Fruit fly (Drosophila melanogaster) whole organism, embryonic: ENCODE measurements around the gene Lcp65Ab1.

Experiments
- Awh ChIP-seq: fragments of 200-800 bp; sonication (Bioruptor generic); IDR thresholded peaks from 2 replicates; pipeline ENCODE4, ENCODE4 v1.3.6; 2022; ENCODE audit warnings: missing biosample characterization, missing genetic modification characterization
- CG10979 ChIP-seq: fragments of 200-800 bp; sonication (Bioruptor generic); optimal IDR thresholded peaks from 2 replicates; lab custom pipeline; 2018; ENCODE audit warnings: missing biosample characterization, mild to moderate bottlenecking, missing genetic modification characterization, moderate library complexity
- CG11085 ChIP-seq: fragments of 200-800 bp; sonication (Bioruptor generic); IDR thresholded peaks from 2 replicates; pipeline ENCODE4 v1.3.6; 2022; ENCODE audit warnings: missing biosample characterization, missing genetic modification characterization
- CG12236 ChIP-seq: fragments of 200-800 bp; sonication (Bioruptor generic); optimal IDR thresholded peaks from 2 replicates; lab custom pipeline; 2016; ENCODE audit warnings: missing biosample characterization, missing genetic modification characterization
- CG13123 ChIP-seq: fragments of 200-800 bp; sonication (Bioruptor generic); optimal IDR thresholded peaks from 2 replicates; lab custom pipeline; 2016; ENCODE audit warnings: missing biosample characterization, missing genetic modification characterization
- CG13424 ChIP-seq: fragments of 200-800 bp; sonication (Bioruptor generic); optimal IDR thresholded peaks from 2 replicates; lab custom pipeline; 2019; ENCODE audit warnings: missing biosample characterization, mild to moderate bottlenecking, missing genetic modification characterization, moderate library complexity
- CG14050 ChIP-seq: fragments of 200-800 bp; sonication (Bioruptor generic); IDR thresholded peaks from 3 replicates; pipeline ENCODE4 v1.3.6; 2022; ENCODE audit warnings: missing biosample characterization, missing genetic modification characterization
- CG1529 ChIP-seq: fragments of 200-800 bp; sonication (Bioruptor generic); optimal IDR thresholded peaks from 3 replicates; lab custom pipeline; 2018; ENCODE audit warnings: missing biosample characterization, missing genetic modification characterization
- CG18262 ChIP-seq: fragments of 200-800 bp; optimal IDR thresholded peaks from 3 replicates; lab custom pipeline; 2019; ENCODE audit warnings: missing biosample characterization, mild to moderate bottlenecking, missing genetic modification characterization, moderate library complexity
- CG34422 ChIP-seq: fragments of 200-800 bp; sonication (Bioruptor generic); IDR thresholded peaks from 3 replicates; pipeline ENCODE4 v1.3.6; 2022; ENCODE audit warnings: missing biosample characterization, missing genetic modification characterization
- CG42726 ChIP-seq: fragments of 200-800 bp; sonication (Bioruptor generic); IDR thresholded peaks from 2 replicates; pipeline ENCODE4 v1.3.6; 2022; ENCODE audit warnings: missing biosample characterization, missing genetic modification characterization; ENCODE audit not compliant: partially characterized antibody
- CG8290 ChIP-seq, 3 experiments: fragments of 200-800 bp; sonication (Bioruptor generic); optimal IDR thresholded peaks; 2 replicates each; lab custom pipeline; 2016 to 2019; ENCODE audit warnings: missing biosample characterization in 3 of 3, missing genetic modification characterization in 3 of 3, mild to moderate bottlenecking in 2 of 3, moderate library complexity in 1 of 3
- CTCF ChIP-seq: fragments of 200-800 bp; sonication (Bioruptor generic); optimal IDR thresholded peaks from 2 replicates; lab custom pipeline; 2017; ENCODE audit warnings: missing biosample characterization, mild to moderate bottlenecking, missing genetic modification characterization, moderate library complexity
- Chrac-16 ChIP-seq: fragments of 200-800 bp; sonication (Bioruptor generic); optimal IDR thresholded peaks from 3 replicates; lab custom pipeline; 2016; ENCODE audit warnings: missing biosample characterization, missing genetic modification characterization
- CrebB ChIP-seq: fragments of 200-800 bp; sonication (Bioruptor generic); optimal IDR thresholded peaks from 3 replicates; lab custom pipeline; 2018; ENCODE audit warnings: missing biosample characterization, mild to moderate bottlenecking, missing genetic modification characterization
- Dref ChIP-seq: fragments of 200-800 bp; sonication (Bioruptor generic); IDR thresholded peaks from 2 replicates; pipeline ENCODE4 v1.3.6; 2022; ENCODE audit warnings: missing biosample characterization, missing genetic modification characterization
- E2f1 ChIP-seq: fragments of 200-800 bp; sonication (Bioruptor generic); IDR thresholded peaks from 2 replicates; pipeline ENCODE4 v1.3.6; 2022; ENCODE audit warnings: missing biosample characterization, missing genetic modification characterization
- Ets65A ChIP-seq: fragments of 200-800 bp; sonication (Bioruptor generic); peaks from one replicate; lab custom pipeline; 2016; ENCODE audit warnings: missing biosample characterization, missing genetic modification characterization
- Hr39 ChIP-seq: fragments of >200 bp; optimal IDR thresholded peaks from 2 replicates; lab custom pipeline; 2017
- Jarid2 ChIP-seq: fragments of 200-800 bp; sonication (Bioruptor generic); optimal IDR thresholded peaks from 3 replicates; lab custom pipeline; 2017; ENCODE audit warnings: mild to moderate bottlenecking, missing biosample characterization, missing genetic modification reagents, missing genetic modification characterization
- MESR4 ChIP-seq: fragments of 200-800 bp; sonication (Bioruptor generic); optimal IDR thresholded peaks from 2 replicates; lab custom pipeline; 2018; ENCODE audit warnings: missing biosample characterization, mild to moderate bottlenecking, missing genetic modification characterization, moderate library complexity
- Med ChIP-seq: fragments of 200-800 bp; sonication (Bioruptor generic); peaks from one replicate; lab custom pipeline; 2016; ENCODE audit warnings: missing biosample characterization, missing genetic modification characterization, mild to moderate bottlenecking, inconsistent platforms, moderate library complexity
- Mrtf ChIP-seq: fragments of 200-800 bp; sonication (Bioruptor generic); IDR thresholded peaks from 3 replicates; pipeline ENCODE4 v1.3.6; 2022; ENCODE audit warnings: missing biosample characterization, missing genetic modification characterization
- NC2α ChIP-seq: fragments of 200-800 bp; sonication (Bioruptor generic); optimal IDR thresholded peaks from 2 replicates; lab custom pipeline; 2016; ENCODE audit warnings: missing biosample characterization, missing genetic modification characterization
- NFAT ChIP-seq: fragments of 200-800 bp; sonication (Bioruptor generic); IDR thresholded peaks from 2 replicates; pipeline ENCODE4 v1.3.6; 2022; ENCODE audit warnings: missing biosample characterization, missing genetic modification characterization
- PHDP ChIP-seq: fragments of 200-800 bp; sonication (Bioruptor generic); optimal IDR thresholded peaks from 3 replicates; lab custom pipeline; 2018; ENCODE audit warnings: missing biosample characterization, mild to moderate bottlenecking, missing genetic modification characterization, moderate library complexity
- Ssrp ChIP-seq: fragments of 200-800 bp; sonication (Bioruptor generic); optimal IDR thresholded peaks from 2 replicates; lab custom pipeline; 2018; ENCODE audit warnings: missing biosample characterization, mild to moderate bottlenecking, missing genetic modification characterization, moderate library complexity
- crc ChIP-seq: fragments of 200-800 bp; sonication (Bioruptor generic); optimal IDR thresholded peaks from 2 replicates; lab custom pipeline; 2016; ENCODE audit warnings: missing biosample characterization, missing genetic modification characterization
- cwo ChIP-seq: fragments of 200-800 bp; sonication (Bioruptor generic); optimal IDR thresholded peaks from 3 replicates; lab custom pipeline; 2017; ENCODE audit warnings: missing biosample characterization, missing genetic modification characterization, mild to moderate bottlenecking, moderate library complexity, missing genetic modification reagents
- disco-r ChIP-seq: fragments of 200-800 bp; sonication (Bioruptor generic); optimal IDR thresholded peaks from 2 replicates; lab custom pipeline; 2016; ENCODE audit warnings: missing biosample characterization, missing genetic modification characterization
- dmrt11E ChIP-seq: fragments of 200-800 bp; sonication (Bioruptor generic); optimal IDR thresholded peaks from 3 replicates; lab custom pipeline; 2018; ENCODE audit warnings: missing biosample characterization, mild to moderate bottlenecking, missing genetic modification characterization, moderate library complexity
- esg ChIP-seq: fragments of 200-800 bp; sonication (Bioruptor generic); conservative IDR thresholded peaks from 2 replicates; pipeline ENCODE4 v1.3.6; 2022; ENCODE audit warnings: missing biosample characterization, missing genetic modification characterization
- exex ChIP-seq: fragments of 200-800 bp; sonication (Bioruptor generic); optimal IDR thresholded peaks from 4 replicates; lab custom pipeline; 2018; ENCODE audit warnings: missing biosample characterization, mild to moderate bottlenecking, missing genetic modification characterization, moderate library complexity
- gsb-n ChIP-seq: fragments of 200-800 bp; sonication (Bioruptor generic); optimal IDR thresholded peaks from 3 replicates; lab custom pipeline; 2018; ENCODE audit warnings: missing biosample characterization, mild to moderate bottlenecking, missing genetic modification characterization
- kni ChIP-seq: fragments of 200-800 bp; sonication (Bioruptor generic); optimal IDR thresholded peaks from 3 replicates; lab custom pipeline; 2017; ENCODE audit warnings: mild to moderate bottlenecking, missing biosample characterization, missing genetic modification reagents, missing genetic modification characterization
- lbe ChIP-seq: fragments of 200-800 bp; sonication (Bioruptor generic); optimal IDR thresholded peaks from 2 replicates; lab custom pipeline; 2016; ENCODE audit warnings: missing biosample characterization, mild to moderate bottlenecking, missing genetic modification characterization
- lola ChIP-seq, 3 experiments: fragments of >200 bp in 2 of 3; fragments of 200-800 bp in 1 of 3; sonication (Bioruptor generic) in 1 of 3; optimal IDR thresholded peaks; 2 replicates each; lab custom pipeline; 2017 to 2019; ENCODE audit warnings: missing biosample characterization in 3 of 3, missing genetic modification characterization in 3 of 3, mild to moderate bottlenecking in 1 of 3, moderate library complexity in 1 of 3
- nerfin-2 ChIP-seq: fragments of 200-800 bp; sonication (Bioruptor generic); IDR thresholded peaks from 2 replicates; pipeline ENCODE4 v1.3.6; 2022; ENCODE audit warnings: missing biosample characterization, missing genetic modification characterization; ENCODE audit not compliant: partially characterized antibody
- nmo ChIP-seq: fragments of 200-800 bp; sonication (Bioruptor generic); optimal IDR thresholded peaks from 2 replicates; lab custom pipeline; 2018; ENCODE audit warnings: missing biosample characterization, mild to moderate bottlenecking, missing genetic modification characterization, moderate library complexity
- pan ChIP-seq, 4 experiments: fragments of >200 bp in 3 of 4; fragments of 200-800 bp in 1 of 4; sonication (Bioruptor generic) in 1 of 4; optimal IDR thresholded peaks in 3 of 4; IDR thresholded peaks in 1 of 4; 2 replicates each; pipeline versions ENCODE4 v1.3.6 to Lab custom; 2017 to 2022; ENCODE audit warnings: missing biosample characterization in 2 of 4, missing genetic modification characterization in 2 of 4, mixed read lengths in 1 of 4
- pho ChIP-seq: fragments of 200-800 bp; sonication (Bioruptor generic); optimal IDR thresholded peaks from 2 replicates; lab custom pipeline; 2016; ENCODE audit warnings: missing biosample characterization, missing genetic modification characterization
- prd ChIP-seq, 3 experiments: fragments of >200 bp in 2 of 3; fragments of 200-800 bp in 1 of 3; sonication (Bioruptor generic) in 1 of 3; optimal IDR thresholded peaks in 2 of 3; IDR thresholded peaks in 1 of 3; 2 replicates in 2 of 3; 3 replicates in 1 of 3; pipeline versions ENCODE4 v1.3.6 to Lab custom; 2017 to 2022; ENCODE audit warnings: missing biosample characterization in 1 of 3, missing genetic modification characterization in 1 of 3
- row ChIP-seq: fragments of 200-800 bp; sonication (Bioruptor generic); IDR thresholded peaks from 3 replicates; pipeline ENCODE4 v1.3.6; 2022; ENCODE audit warnings: missing biosample characterization, missing genetic modification characterization
- schlank ChIP-seq: fragments of 200-800 bp; sonication (Bioruptor generic); optimal IDR thresholded peaks from 2 replicates; lab custom pipeline; 2018; ENCODE audit warnings: missing biosample characterization, mild to moderate bottlenecking, missing genetic modification characterization
- sens ChIP-seq: fragments of 200-800 bp; sonication (Bioruptor generic); peaks from one replicate; lab custom pipeline; 2016; ENCODE audit warnings: missing biosample characterization, missing genetic modification characterization
- slou ChIP-seq: fragments of 200-800 bp; sonication (Bioruptor generic); optimal IDR thresholded peaks from 3 replicates; lab custom pipeline; 2016; ENCODE audit warnings: missing biosample characterization, missing genetic modification characterization
- tna ChIP-seq: fragments of 200-800 bp; sonication (Bioruptor generic); IDR thresholded peaks from 2 replicates; pipeline ENCODE4 v1.3.6; 2022; ENCODE audit warnings: missing biosample characterization, missing genetic modification characterization; ENCODE audit not compliant: partially characterized antibody
- zfh2 ChIP-seq: fragments of 200-800 bp; sonication (Bioruptor generic); optimal IDR thresholded peaks from 2 replicates; lab custom pipeline; 2016; ENCODE audit warnings: missing biosample characterization, missing genetic modification characterization

The Lcp65Ab1 gene

dm6 chr3L:6160514-6160913 is 11.2 kb downstream of the Lcp65Ab1 start, which contains the start of gene Cpr65Az:
Gene Cpr65Az, plus strand, starts transcription at chr3L:6160814.
- TF ChIP-seq sens (peak; percentile 14), kni (GFP tag; lab: Kevin White, UChicago) (no peak)

DNA sequence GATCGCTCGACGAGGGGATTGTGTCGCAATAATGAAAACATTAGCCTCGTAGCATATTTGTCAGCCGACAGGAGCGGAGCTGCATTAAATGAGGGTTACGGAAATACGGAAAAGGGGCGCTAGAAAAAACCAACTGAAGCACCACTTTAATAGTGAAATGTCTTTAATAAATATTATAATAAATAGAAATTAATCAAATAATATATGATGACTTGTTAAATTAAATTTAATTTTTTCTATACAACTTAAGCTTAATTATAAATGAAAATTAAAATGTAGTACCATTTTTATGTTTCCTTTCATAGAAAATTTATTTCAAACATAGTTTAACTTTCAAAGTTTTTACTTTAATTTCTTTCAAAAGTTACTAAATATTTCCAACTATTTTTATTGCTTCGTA is 12.6 kb downstream of the Lcp65Ab1 start:
- TF ChIP-seq lola (GFP tag; optimal IDR thresholded peaks at IDR 0.05; lab: Kevin White, UChicago) (peak in 1 of 3 experiments; percentile 71), exex (tag; lab: Kevin White, UChicago) (no peak), Dref (GFP tag; lab: Robert Waterston, UW) (no peak), nmo (GFP tag; lab: Kevin White, UChicago) (peak; percentile 46), CG14050 (GFP tag; lab: Robert Waterston, UW) (no peak), Ssrp (tag; lab: Kevin White, UChicago) (peak; percentile 34), CG13424 (tag; lab: Kevin White, UChicago) (peak; percentile 20), Mrtf (0 out of 3 replicates have a peak, but pooled peaks have one; percentile 36), Ets65A (GFP tag; lab: Kevin White, UChicago) (peak; percentile 65), crc (no peak), prd (optimal IDR thresholded peaks at IDR 0.05; lab: Kevin White, UChicago) (no peak), prd (GFP tag; IDR thresholded peaks at IDR 0.05; lab: Robert Waterston, UW) (0 out of 3 replicates have a peak, but pooled peaks have one; percentile 11), zfh2 (no peak), CG1529 (GFP tag; lab: Kevin White, UChicago) (no peak), Hr39 (lab: Kevin White, UChicago) (no peak), Jarid2 (GFP tag; lab: Kevin White, UChicago) (no peak), CG12236 (no peak), CG11085 (GFP tag; lab: Robert Waterston, UW) (no peak), E2f1 (GFP tag; lab: Robert Waterston, UW) (no peak), slou (no peak), gsb-n (tag; lab: Kevin White, UChicago) (peak; percentile 58), pan (optimal IDR thresholded peaks at IDR 0.05; lab: Kevin White, UChicago) (no peak), pan (GFP tag; optimal IDR thresholded peaks at IDR 0.05 in 1 of 2, IDR thresholded peaks at IDR 0.05 in 1 of 2) (no peak), CrebB (tag; lab: Kevin White, UChicago) (no peak), PHDP (tag; lab: Kevin White, UChicago) (no peak), pho (no peak), tna (GFP tag; lab: Robert Waterston, UW) (no peak), CG8290 (GFP tag; optimal IDR thresholded peaks at IDR 0.05; lab: Kevin White, UChicago) (no peak), CG8290 (tag; optimal IDR thresholded peaks at IDR 0.05; lab: Kevin White, UChicago) (no peak), Awh (GFP tag; lab: Robert Waterston, UW) (no peak), Chrac-16 (no peak), CG42726 (GFP tag; lab: Robert Waterston, UW) (no peak), NFAT (GFP tag; lab: Robert Waterston, UW) (no peak), NC2α (no peak), CG18262 (tag; lab: Kevin White, UChicago) (peak; percentile 69), dmrt11E (peak; percentile 63), lbe (GFP tag; lab: Kevin White, UChicago) (no peak), row (GFP tag; lab: Robert Waterston, UW) (peak; percentile 39; the same call in 2 of the 3 replicates), MESR4 (GFP tag; lab: Kevin White, UChicago) (no peak), CG34422 (GFP tag; lab: Robert Waterston, UW) (no peak), CTCF (GFP tag; lab: Kevin White, UChicago) (no peak), disco-r (GFP tag; lab: Kevin White, UChicago) (no peak), schlank (tag; lab: Kevin White, UChicago) (no peak), Med (GFP tag; lab: Kevin White, UChicago) (no peak), CG13123 (no peak), esg (GFP tag; lab: Robert Waterston, UW) (no peak), CG10979 (peak; percentile 37), cwo (GFP tag; lab: Kevin White, UChicago) (no peak), nerfin-2 (no peak)
